Worm (Caenorhabditis elegans): ENCODE data around the gene C36E6.2.

Gene C36E6.2

ce11 chrX:17422593-17422992 lies 28.9 kb upstream of the C36E6.2 start:
- peak; percentile 26 for TF ChIP-seq nhr-25 (tag; optimal IDR thresholded peaks at IDR 0.05)
- TF ChIP-seq fos-1 (tag; optimal IDR thresholded peaks at IDR 0.05), result no peak
- TF ChIP-seq fkh-2 (tag; optimal IDR thresholded peaks at IDR 0.05), result no peak
- no peak for TF ChIP-seq fkh-10 (GFP tag; optimal IDR thresholded peaks at IDR 0.05)

ce11 chrX:17423894-17424594 lies 27.4 kb upstream of the C36E6.2 start:
- TF ChIP-seq nhr-25 (tag; optimal IDR thresholded peaks at IDR 0.05), result peak; percentile 70
- TF ChIP-seq ZK546.5 (tag; optimal IDR thresholded peaks at IDR 0.05), result no peak
- TF ChIP-seq nhr-28 (tag; optimal IDR thresholded peaks at IDR 0.05), result no peak
- TF ChIP-seq mdl-1 (tag; optimal IDR thresholded peaks at IDR 0.05), result no peak
- no peak for TF ChIP-seq lin-39 (tag; optimal IDR thresholded peaks at IDR 0.05)
- no peak for TF ChIP-seq fkh-10 (GFP tag; optimal IDR thresholded peaks at IDR 0.05)
- no peak for TF ChIP-seq egl-27 (tag; optimal IDR thresholded peaks at IDR 0.05)
- TF ChIP-seq elt-2 (tag; optimal IDR thresholded peaks at IDR 0.05), result no peak
- no peak for TF ChIP-seq eor-1 (tag; optimal IDR thresholded peaks at IDR 0.05)
- TF ChIP-seq hmg-11 (tag; optimal IDR thresholded peaks at IDR 0.05), result no peak
- TF ChIP-seq nhr-12 (tag; optimal IDR thresholded peaks at IDR 0.05), result no peak
- peak; percentile 37 for TF ChIP-seq nhr-43 (tag; optimal IDR thresholded peaks at IDR 0.05; ENCODE audit: poor library complexity, severe bottlenecking)
- TF ChIP-seq mml-1 (tag; optimal IDR thresholded peaks at IDR 0.05), result no peak
- no peak for TF ChIP-seq tbx-2 (tag; optimal IDR thresholded peaks at IDR 0.05)
- no peak for TF ChIP-seq nhr-67 (tag; optimal IDR thresholded peaks at IDR 0.05)
- peak; percentile 49 for TF ChIP-seq ama-1 (optimal IDR thresholded peaks at IDR 0.05)
- TF ChIP-seq sea-2 (GFP tag; optimal IDR thresholded peaks at IDR 0.05), result no peak
- no peak for TF ChIP-seq nhr-76 (tag; optimal IDR thresholded peaks at IDR 0.05)
- no peak for TF ChIP-seq ceh-28 (tag; optimal IDR thresholded peaks at IDR 0.05)
- no peak for TF ChIP-seq nhr-77 (tag; optimal IDR thresholded peaks at IDR 0.05)
- TF ChIP-seq ztf-4 (tag; optimal IDR thresholded peaks at IDR 0.05), result no peak
- TF ChIP-seq elt-1 (tag; optimal IDR thresholded peaks at IDR 0.05), result peak; percentile 82
- peak; percentile 15 for TF ChIP-seq nfya-1 (tag; optimal IDR thresholded peaks at IDR 0.05; ENCODE audit: insufficient read depth)
- no peak for TF ChIP-seq ztf-11 (tag; optimal IDR thresholded peaks at IDR 0.05)
- no peak for TF ChIP-seq unc-62 (GFP tag; optimal IDR thresholded peaks at IDR 0.05)
- TF ChIP-seq fos-1 (tag; optimal IDR thresholded peaks at IDR 0.05), result no peak
- TF ChIP-seq zag-1 (tag; optimal IDR thresholded peaks at IDR 0.05), result no peak
- no peak for TF ChIP-seq ceh-16 (tag; optimal IDR thresholded peaks at IDR 0.05)
- TF ChIP-seq nhr-23 (tag; optimal IDR thresholded peaks at IDR 0.05), result no peak
- no peak for TF ChIP-seq ceh-82 (tag; optimal IDR thresholded peaks at IDR 0.05)
- no peak for TF ChIP-seq pqm-1 (tag; optimal IDR thresholded peaks at IDR 0.05)

DNA sequence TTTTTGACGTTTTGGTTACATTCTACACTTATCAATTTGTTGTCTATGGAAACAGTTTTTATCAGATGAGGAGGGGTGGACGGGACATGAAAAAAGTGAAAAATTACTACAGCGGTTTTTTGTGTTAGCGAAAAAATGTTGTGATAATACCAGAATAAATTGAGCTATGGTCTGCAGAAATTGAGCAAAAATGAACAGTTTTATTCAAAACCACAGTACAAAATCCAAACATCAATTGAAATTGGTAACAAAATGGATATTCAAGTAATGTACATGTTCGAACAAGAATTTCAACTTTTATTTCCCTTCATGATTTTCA lies 26.9 kb upstream of the C36E6.2 start:
- TF ChIP-seq hmg-11 (tag; optimal IDR thresholded peaks at IDR 0.05) (no peak), eor-1 (tag; optimal IDR thresholded peaks at IDR 0.05) (no peak), nhr-67 (tag; optimal IDR thresholded peaks at IDR 0.05) (no peak), mdl-1 (tag; optimal IDR thresholded peaks at IDR 0.05) (no peak), egl-5 (tag; optimal IDR thresholded peaks at IDR 0.05) (no peak), nfya-1 (tag; optimal IDR thresholded peaks at IDR 0.05; ENCODE audit: insufficient read depth) (no peak), unc-39 (tag; optimal IDR thresholded peaks at IDR 0.05) (no peak), nhr-11 (tag; optimal IDR thresholded peaks at IDR 0.05) (no peak), nhr-25 (tag; optimal IDR thresholded peaks at IDR 0.05) (no peak), nhr-237 (tag; optimal IDR thresholded peaks at IDR 0.05) (no peak), ceh-82 (tag; optimal IDR thresholded peaks at IDR 0.05) (no peak), snpc-4 (tag; optimal IDR thresholded peaks at IDR 0.05) (no peak), jun-1 (tag; optimal IDR thresholded peaks at IDR 0.05) (no peak), ama-1 (optimal IDR thresholded peaks at IDR 0.05) (no peak), elt-2 (tag; optimal IDR thresholded peaks at IDR 0.05) (no peak), sea-2 (GFP tag; optimal IDR thresholded peaks at IDR 0.05) (no peak), lin-15B (tag; optimal IDR thresholded peaks at IDR 0.05) (no peak)

DNA sequence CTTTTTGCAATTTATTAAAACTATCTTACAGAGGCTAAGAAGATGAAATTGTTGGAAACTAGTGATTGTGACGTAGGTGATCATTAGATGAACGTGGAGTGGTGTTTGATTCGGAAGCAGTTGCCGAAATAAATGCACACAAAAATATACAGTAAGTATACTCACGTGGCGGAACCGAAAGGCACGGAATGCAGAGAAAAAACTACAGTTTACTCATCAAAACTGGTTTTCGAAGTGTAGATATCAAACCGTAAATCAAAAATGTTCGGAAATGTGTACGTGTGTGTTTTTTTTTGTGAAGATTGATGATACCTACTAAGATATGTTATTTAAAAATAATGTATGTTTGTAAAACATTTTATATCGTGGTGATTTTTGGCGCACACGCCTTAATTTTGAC lies 24.8 kb upstream of the C36E6.2 start:
- TF ChIP-seq elt-3 (tag; optimal IDR thresholded peaks at IDR 0.05), result no peak
- TF ChIP-seq daf-12 (tag; optimal IDR thresholded peaks at IDR 0.05), result no peak
- TF ChIP-seq fkh-2 (tag; optimal IDR thresholded peaks at IDR 0.05), result no peak
- no peak for TF ChIP-seq zag-1 (tag; optimal IDR thresholded peaks at IDR 0.05)
- TF ChIP-seq ztf-4 (tag; optimal IDR thresholded peaks at IDR 0.05), result no peak
- no peak for TF ChIP-seq nhr-43 (tag; optimal IDR thresholded peaks at IDR 0.05; ENCODE audit: poor library complexity, severe bottlenecking)

Data from whole organism, L3 larva.